Worm (Caenorhabditis elegans): ENCODE measurements around the gene cutl-29.

Gene cutl-29

DNA sequence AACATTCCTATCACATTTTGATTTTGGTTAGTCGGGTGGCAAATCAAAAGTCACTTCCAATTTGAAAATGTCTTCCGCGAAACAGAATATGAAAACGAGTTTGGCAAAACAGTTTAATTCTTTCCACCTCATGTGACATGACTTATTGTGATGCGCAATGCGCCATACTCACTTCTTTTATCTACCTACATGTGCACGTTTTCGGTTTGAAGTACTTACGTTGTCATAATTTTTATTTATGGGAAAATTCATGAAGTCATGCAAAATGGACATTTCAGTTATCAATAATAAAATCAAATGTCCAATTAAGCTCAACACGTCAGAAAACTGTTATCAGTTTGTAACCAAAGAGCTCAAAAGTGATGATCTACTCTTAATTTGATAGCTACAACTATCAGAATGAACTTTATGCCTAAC, 32.2 kb downstream of the cutl-29 start:
- TF ChIP-seq unc-39 (tag; optimal IDR thresholded peaks at IDR 0.05) (no peak), mep-1 (tag; optimal IDR thresholded peaks at IDR 0.05) (no peak), snpc-4 (tag; optimal IDR thresholded peaks at IDR 0.05) (no peak), mab-5 (tag; optimal IDR thresholded peaks at IDR 0.05) (no peak), nhr-12 (tag; optimal IDR thresholded peaks at IDR 0.05) (no peak), flh-1 (GFP tag; optimal IDR thresholded peaks at IDR 0.05) (no peak), cnd-1 (tag; optimal IDR thresholded peaks at IDR 0.05) (no peak), nhr-28 (tag; optimal IDR thresholded peaks at IDR 0.05) (no peak), ceh-43 (GFP tag; optimal IDR thresholded peaks at IDR 0.05) (no peak)

ce11 chrX:8236515-8236914, 34.3 kb downstream of the cutl-29 start:
- no peak for TF ChIP-seq unc-39 (tag; optimal IDR thresholded peaks at IDR 0.05)
- no peak for TF ChIP-seq ceh-39 (tag; optimal IDR thresholded peaks at IDR 0.05)
- TF ChIP-seq nhr-2 (tag; optimal IDR thresholded peaks at IDR 0.05) = no peak
- no peak for TF ChIP-seq mep-1 (tag; optimal IDR thresholded peaks at IDR 0.05)
- no peak for TF ChIP-seq ham-2 (GFP tag; optimal IDR thresholded peaks at IDR 0.05)
- no peak for TF ChIP-seq nhr-237 (tag; optimal IDR thresholded peaks at IDR 0.05)
- no peak for TF ChIP-seq elt-3 (tag; optimal IDR thresholded peaks at IDR 0.05)
- no peak for TF ChIP-seq mab-5 (tag; optimal IDR thresholded peaks at IDR 0.05)
- no peak for TF ChIP-seq nhr-28 (tag; optimal IDR thresholded peaks at IDR 0.05)
- TF ChIP-seq unc-62 (GFP tag; optimal IDR thresholded peaks at IDR 0.05) = no peak
- no peak for TF ChIP-seq snpc-4 (tag; optimal IDR thresholded peaks at IDR 0.05)
- TF ChIP-seq flh-1 (GFP tag; optimal IDR thresholded peaks at IDR 0.05) = no peak
- no peak for TF ChIP-seq ceh-43 (GFP tag; optimal IDR thresholded peaks at IDR 0.05)
- no peak for TF ChIP-seq blmp-1 (tag; optimal IDR thresholded peaks at IDR 0.05)
- TF ChIP-seq sptf-1 (tag; optimal IDR thresholded peaks at IDR 0.05) = no peak
- no peak for TF ChIP-seq elt-1 (tag; optimal IDR thresholded peaks at IDR 0.05; ENCODE audit: borderline replicate concordance, insufficient read depth)

DNA sequence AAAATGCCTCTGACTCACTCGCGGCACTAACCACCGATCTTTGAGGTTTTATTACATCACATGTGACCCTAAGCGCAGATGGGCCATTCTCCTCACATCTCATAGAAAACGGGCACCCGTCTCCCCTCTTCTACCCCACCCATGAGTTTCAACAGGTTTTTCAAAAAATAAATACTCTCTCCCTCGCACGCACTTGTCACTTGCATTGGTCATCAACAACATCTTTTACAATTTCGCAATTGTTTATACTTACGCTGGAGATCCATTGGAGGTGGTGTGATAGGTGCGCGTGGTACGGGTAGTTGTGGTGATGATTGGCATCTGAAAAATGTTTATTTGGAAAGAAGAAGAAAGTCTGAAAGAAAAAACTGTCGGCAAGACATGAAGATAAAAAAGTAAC, 34.8 kb downstream of the cutl-29 start, which contains the start of gene M60.4:
Gene M60.4 (minus strand): TSS at position 321 of the 400 bp plus-strand sequence.
- TF ChIP-seq unc-62 (GFP tag; optimal IDR thresholded peaks at IDR 0.05) (peak; percentile 54), lin-32 (GFP tag; optimal IDR thresholded peaks at IDR 0.05) (no peak), lin-13 (tag; optimal IDR thresholded peaks at IDR 0.05) (no peak)

DNA sequence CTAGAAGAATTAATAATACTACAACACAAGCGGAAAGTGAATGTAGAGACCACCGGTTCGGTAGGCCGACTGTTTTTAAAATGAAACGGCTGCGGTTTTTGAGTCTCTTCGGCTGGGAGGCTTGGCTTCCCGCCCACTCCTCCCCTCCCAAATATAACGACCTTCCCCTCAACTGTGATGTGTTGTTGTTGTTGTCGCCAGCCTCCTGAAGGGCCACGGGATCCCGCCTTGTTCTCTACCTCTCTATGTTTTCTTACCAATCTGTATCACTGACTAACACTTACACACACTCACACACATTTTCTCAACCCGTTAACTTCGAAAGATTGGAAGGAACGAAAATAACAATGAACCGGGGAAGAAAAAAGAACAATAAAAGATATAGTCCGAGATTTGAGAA, 37.3 kb downstream of the cutl-29 start:
- TF ChIP-seq nhr-237 (tag; optimal IDR thresholded peaks at IDR 0.05) = no peak
- TF ChIP-seq unc-120 (tag; optimal IDR thresholded peaks at IDR 0.05; ENCODE audit: poor library complexity, severe bottlenecking) = no peak
- TF ChIP-seq mep-1 (tag; optimal IDR thresholded peaks at IDR 0.05) = no peak
- no peak for TF ChIP-seq flh-1 (GFP tag; optimal IDR thresholded peaks at IDR 0.05)
- no peak for TF ChIP-seq pha-4 (tag; optimal IDR thresholded peaks at IDR 0.05)
- no peak for TF ChIP-seq ceh-43 (GFP tag; optimal IDR thresholded peaks at IDR 0.05)
- TF ChIP-seq ztf-11 (tag; optimal IDR thresholded peaks at IDR 0.05) = no peak

DNA sequence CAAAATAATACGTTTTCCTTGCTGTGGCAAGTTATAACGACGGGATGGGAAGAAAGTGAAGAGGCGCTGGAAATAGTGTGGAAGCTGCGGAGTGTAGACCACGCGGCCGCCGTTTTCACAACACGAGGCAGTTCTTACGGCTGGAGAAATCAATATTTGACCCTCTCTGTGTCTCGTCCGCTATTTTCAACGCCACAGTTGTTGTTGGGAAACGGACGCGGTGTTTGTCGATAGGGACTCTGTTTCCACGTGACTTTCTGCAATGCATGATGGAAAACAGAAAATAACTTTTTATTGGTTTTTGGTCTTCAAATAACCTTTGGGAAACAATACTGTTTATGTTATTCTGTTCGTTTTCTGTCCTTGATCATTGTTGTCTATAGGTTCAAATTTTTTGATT, 39.0 kb downstream of the cutl-29 start, which contains the start of gene K02A6.3:
Gene K02A6.3 (minus strand): TSS at position 74 of the 400 bp plus-strand sequence.
- TF ChIP-seq pha-4 (tag; optimal IDR thresholded peaks at IDR 0.05) (peak; percentile 57), cnd-1 (tag; optimal IDR thresholded peaks at IDR 0.05) (peak; percentile 2), bed-3 (GFP tag; optimal IDR thresholded peaks at IDR 0.05) (no peak), unc-62 (GFP tag; optimal IDR thresholded peaks at IDR 0.05) (peak; percentile 16), nhr-237 (tag; optimal IDR thresholded peaks at IDR 0.05) (peak; percentile 44), unc-120 (tag; optimal IDR thresholded peaks at IDR 0.05; ENCODE audit: poor library complexity, severe bottlenecking) (peak; percentile 53), ham-2 (GFP tag; optimal IDR thresholded peaks at IDR 0.05) (peak; percentile 4), blmp-1 (tag; optimal IDR thresholded peaks at IDR 0.05) (peak; percentile 56), ztf-11 (tag; optimal IDR thresholded peaks at IDR 0.05) (no peak), tbx-8 (GFP tag; optimal IDR thresholded peaks at IDR 0.05) (no peak), ces-1 (GFP tag; optimal IDR thresholded peaks at IDR 0.05) (peak; percentile 48), hlh-1 (tag; optimal IDR thresholded peaks at IDR 0.05) (peak; percentile 81), mab-5 (tag; optimal IDR thresholded peaks at IDR 0.05) (no peak), drap-1 (GFP tag; optimal IDR thresholded peaks at IDR 0.05) (peak; percentile 6)

DNA sequence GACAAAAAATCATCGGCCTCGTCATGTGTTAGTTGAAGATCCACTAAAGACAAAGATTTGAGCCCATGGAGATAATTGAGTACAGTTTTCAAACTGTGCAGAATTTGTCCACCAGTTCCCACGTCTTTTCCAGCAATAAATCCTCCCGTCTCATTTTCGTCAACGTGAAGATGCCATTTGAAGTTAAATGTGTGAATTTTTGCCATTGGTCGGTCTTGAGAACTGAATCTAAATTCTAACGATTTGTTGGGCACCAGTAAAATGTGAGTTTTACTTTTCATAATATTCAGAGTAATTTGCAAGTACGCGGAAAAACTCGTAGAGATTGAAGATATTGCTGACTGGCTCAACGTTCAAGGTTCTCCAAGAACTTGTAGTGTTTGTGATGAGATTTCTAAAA, 40.2 kb downstream of the cutl-29 start:
- TF ChIP-seq nhr-237 (tag; optimal IDR thresholded peaks at IDR 0.05) (no peak), sem-2 (GFP tag; optimal IDR thresholded peaks at IDR 0.05) (no peak), lsy-2 (tag; optimal IDR thresholded peaks at IDR 0.05) (no peak), ces-1 (GFP tag; optimal IDR thresholded peaks at IDR 0.05) (no peak), drap-1 (GFP tag; optimal IDR thresholded peaks at IDR 0.05) (no peak), tbx-8 (GFP tag; optimal IDR thresholded peaks at IDR 0.05) (no peak), ceh-39 (tag; optimal IDR thresholded peaks at IDR 0.05) (no peak), elt-3 (tag; optimal IDR thresholded peaks at IDR 0.05) (no peak), pha-4 (tag; optimal IDR thresholded peaks at IDR 0.05) (no peak), lin-13 (tag; optimal IDR thresholded peaks at IDR 0.05) (no peak), cnd-1 (tag; optimal IDR thresholded peaks at IDR 0.05) (no peak), elt-1 (tag; optimal IDR thresholded peaks at IDR 0.05; ENCODE audit: borderline replicate concordance, insufficient read depth) (no peak), mls-2 (tag; optimal IDR thresholded peaks at IDR 0.05) (no peak), nhr-2 (tag; optimal IDR thresholded peaks at IDR 0.05) (no peak), snpc-4 (tag; optimal IDR thresholded peaks at IDR 0.05) (no peak), bed-3 (GFP tag; optimal IDR thresholded peaks at IDR 0.05) (no peak), zip-8 (tag; optimal IDR thresholded peaks at IDR 0.05) (no peak), M03D4.4 (tag; optimal IDR thresholded peaks at IDR 0.05) (no peak), unc-120 (tag; optimal IDR thresholded peaks at IDR 0.05; ENCODE audit: poor library complexity, severe bottlenecking) (no peak), sptf-1 (tag; optimal IDR thresholded peaks at IDR 0.05) (no peak)

Measured in whole organism, mixed stage, embryonic.